Fruit fly (Drosophila melanogaster): Measurements from ENCODE around the gene TpnC73F.

Gene TpnC73F

DNA sequence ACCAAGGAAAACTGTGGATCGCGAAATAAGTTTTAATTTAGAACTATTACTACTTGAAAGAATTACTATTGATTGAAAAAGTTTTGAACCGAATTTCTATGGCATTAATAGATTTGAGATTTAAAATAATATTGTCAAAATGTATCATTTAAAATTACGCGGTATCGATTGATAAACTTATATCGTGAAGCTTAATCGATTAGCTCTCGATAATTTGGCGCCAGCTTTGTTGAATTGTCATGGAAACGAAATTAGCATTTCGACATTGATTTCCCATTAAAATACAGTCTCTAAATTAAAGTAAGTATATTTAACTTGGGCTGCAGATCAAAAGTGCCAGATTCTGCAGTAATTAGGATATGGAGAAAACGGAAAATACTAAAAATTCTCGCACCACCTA lies 18.6 kb upstream of the TpnC73F start, which contains the start of gene CG7730 (continued):
- no peak for TF ChIP-seq CG6254 (GFP tag; optimal IDR thresholded peaks at IDR 0.05)
- peak; percentile 86 for TF ChIP-seq E2f2 (GFP tag; IDR thresholded peaks at IDR 0.05)
- TF ChIP-seq CG17568 (GFP tag; optimal IDR thresholded peaks at IDR 0.05), result no peak
- no peak for TF ChIP-seq CG2129 (GFP tag; IDR thresholded peaks at IDR 0.05; ENCODE audit: partially characterized antibody)
- TF ChIP-seq gce (GFP tag; IDR thresholded peaks at IDR 0.05), result no peak
- TF ChIP-seq CG33213 (GFP tag; optimal IDR thresholded peaks at IDR 0.05), result no peak
- peak; percentile 64; the same call in 2 of the 3 replicates for TF ChIP-seq mld (GFP tag; IDR thresholded peaks at IDR 0.05; ENCODE audit: partially characterized antibody)
- TF ChIP-seq HLH4C (GFP tag; IDR thresholded peaks at IDR 0.05; ENCODE audit: partially characterized antibody), result peak; percentile 75
- TF ChIP-seq CG31224 (GFP tag; IDR thresholded peaks at IDR 0.05), result no peak
- TF ChIP-seq kah (GFP tag; optimal IDR thresholded peaks at IDR 0.05), result no peak
- TF ChIP-seq CG32532 (GFP tag; IDR thresholded peaks at IDR 0.05), result no peak
- no peak for TF ChIP-seq CG4707 (GFP tag; optimal IDR thresholded peaks at IDR 0.05)
- no peak for TF ChIP-seq exex (tag; optimal IDR thresholded peaks at IDR 0.05)
- no peak for TF ChIP-seq corto (GFP tag; optimal IDR thresholded peaks at IDR 0.05)
- TF ChIP-seq bab2 (GFP tag; optimal IDR thresholded peaks at IDR 0.05), result no peak
- TF ChIP-seq Usf (GFP tag; optimal IDR thresholded peaks at IDR 0.05), result no peak
- no peak for TF ChIP-seq Spps (tag; optimal IDR thresholded peaks at IDR 0.05)
- no peak for TF ChIP-seq Abd-B (GFP tag; optimal IDR thresholded peaks at IDR 0.05)
- peak; percentile 55; the same call in 2 of the 3 replicates for TF ChIP-seq CG14860 (GFP tag; IDR thresholded peaks at IDR 0.05; ENCODE audit: partially characterized antibody)
- TF ChIP-seq CG18476 (GFP tag; optimal IDR thresholded peaks at IDR 0.05), result no peak
- TF ChIP-seq knrl (GFP tag; IDR thresholded peaks at IDR 0.05; ENCODE audit: partially characterized antibody), result peak; percentile 18; the same call in 1 of the 3 replicates
- no peak for TF ChIP-seq CG14667 (GFP tag; IDR thresholded peaks at IDR 0.05)
- no peak for TF ChIP-seq CG4730 (GFP tag; IDR thresholded peaks at IDR 0.05)
- no peak for TF ChIP-seq Poxn (GFP tag; IDR thresholded peaks at IDR 0.05)
- TF ChIP-seq tna (GFP tag; IDR thresholded peaks at IDR 0.05; ENCODE audit: partially characterized antibody), result peak; percentile 71
- peak; percentile 71 for TF ChIP-seq Dll (GFP tag; IDR thresholded peaks at IDR 0.05; ENCODE audit: partially characterized antibody)
- no peak for TF ChIP-seq CG10274 (GFP tag; optimal IDR thresholded peaks at IDR 0.05)
- TF ChIP-seq cato (GFP tag; optimal IDR thresholded peaks at IDR 0.05; ENCODE audit: borderline replicate concordance), result no peak
- TF ChIP-seq chn (GFP tag; optimal IDR thresholded peaks at IDR 0.05), result no peak
- no peak for TF ChIP-seq Xbp1 (GFP tag; optimal IDR thresholded peaks at IDR 0.05)
- peak; percentile 6 for TF ChIP-seq Sry-δ (GFP tag; optimal IDR thresholded peaks at IDR 0.05)
- TF ChIP-seq CG6683 (GFP tag; optimal IDR thresholded peaks at IDR 0.05), result no peak
- no peak for TF ChIP-seq CG1647 (GFP tag; optimal IDR thresholded peaks at IDR 0.05)
- TF ChIP-seq CG11093 (GFP tag; IDR thresholded peaks at IDR 0.05), result no peak
- peak; percentile 63; the same call in 1 of the 2 replicates for TF ChIP-seq nerfin-2 (GFP tag; IDR thresholded peaks at IDR 0.05; ENCODE audit: partially characterized antibody)
- TF ChIP-seq CG16815 (GFP tag; optimal IDR thresholded peaks at IDR 0.05), result no peak
- no peak for TF ChIP-seq C15 (GFP tag; IDR thresholded peaks at IDR 0.05)
- TF ChIP-seq gcm (GFP tag; optimal IDR thresholded peaks at IDR 0.05), result no peak
- TF ChIP-seq CHES-1-like (GFP tag; optimal IDR thresholded peaks at IDR 0.05), result no peak
- TF ChIP-seq ranshi (GFP tag; IDR thresholded peaks at IDR 0.05), result no peak
- no peak for TF ChIP-seq Lpt (GFP tag; optimal IDR thresholded peaks at IDR 0.05)
- no peak for TF ChIP-seq crol (GFP tag; IDR thresholded peaks at IDR 0.05)
- peak; percentile 2 for TF ChIP-seq pzg (GFP tag; optimal IDR thresholded peaks at IDR 0.05)
- no peak for TF ChIP-seq B-H1 (GFP tag; IDR thresholded peaks at IDR 0.05)
- no peak for TF ChIP-seq Blimp-1 (GFP tag; optimal IDR thresholded peaks at IDR 0.05)
- no peak for TF ChIP-seq Fer3 (tag; optimal IDR thresholded peaks at IDR 0.05)
- TF ChIP-seq Nf-YA (GFP tag; IDR thresholded peaks at IDR 0.05), result no peak
- no peak for TF ChIP-seq insv (GFP tag; optimal IDR thresholded peaks at IDR 0.05)
- TF ChIP-seq CG17186 (GFP tag; optimal IDR thresholded peaks at IDR 0.05), result no peak
- TF ChIP-seq schlank (tag; optimal IDR thresholded peaks at IDR 0.05), result no peak
